Worm (Caenorhabditis elegans) whole organism, L4/young adult: ENCODE data around the gene T21D12.7.

Experiments
- W03F9.2 ChIP-seq: fragments of 150-350 bp; optimal IDR thresholded peaks from 2 replicates; lab custom pipeline; 2014; ENCODE audit warnings: missing biosample characterization, missing genetic modification characterization
- dao-5 ChIP-seq: sonication (generic microtip); optimal IDR thresholded peaks from 2 replicates; lab custom pipeline; 2016; ENCODE audit warnings: missing genotype, missing genetic modification characterization, moderate library complexity, missing compliant biosample characterization
- him-1 ChIP-seq: sonication (generic microtip); optimal IDR thresholded peaks from 2 replicates; lab custom pipeline; 2016; ENCODE audit warnings: missing genotype, missing genetic modification reagents, missing genetic modification characterization, missing compliant biosample characterization

ce11 chrIV:325640-326039, 34.4 kb upstream of the T21D12.7 start:
- TF ChIP-seq him-1 (tag; lab: Kevin White, UChicago), result no peak
- no peak for TF ChIP-seq dao-5 (tag; lab: Kevin White, UChicago)
- TF ChIP-seq W03F9.2 (tag; lab: Kevin White, UChicago), result no peak
